Worm (Caenorhabditis elegans) whole organism, L3 larva: ENCODE results near the gene T15H9.5.
A peak's percentile ranks its signal among the peaks of the same experiment; 100 is the strongest.

ENCODE experiments used
- ama-1 ChIP-seq: fragments of 150-350 bp; optimal IDR thresholded peaks from 2 replicates; lab custom pipeline; 2018
- fos-1 ChIP-seq: fragments of 150-350 bp; optimal IDR thresholded peaks from 2 replicates; lab custom pipeline; 2014; ENCODE audit warnings: missing biosample characterization, missing genetic modification characterization
- mml-1 ChIP-seq: fragments of 150-350 bp; sonication (generic microtip); optimal IDR thresholded peaks from 3 replicates; lab custom pipeline; 2014; ENCODE audit warnings: missing biosample characterization, missing genetic modification characterization
- nhr-67 ChIP-seq: fragments of 150-350 bp; optimal IDR thresholded peaks from 2 replicates; lab custom pipeline; 2014; ENCODE audit warnings: missing biosample characterization, missing genetic modification characterization
- snpc-4 ChIP-seq: fragments of 150-350 bp; optimal IDR thresholded peaks from 2 replicates; lab custom pipeline; 2014; ENCODE audit warnings: missing biosample characterization, missing genetic modification characterization
- unc-62 ChIP-seq: fragments of 150-350 bp; sonication (generic microtip); optimal IDR thresholded peaks from 4 replicates; lab custom pipeline; 2014; ENCODE audit warnings: missing biosample characterization, missing genetic modification reagents, missing genetic modification characterization

DNA sequence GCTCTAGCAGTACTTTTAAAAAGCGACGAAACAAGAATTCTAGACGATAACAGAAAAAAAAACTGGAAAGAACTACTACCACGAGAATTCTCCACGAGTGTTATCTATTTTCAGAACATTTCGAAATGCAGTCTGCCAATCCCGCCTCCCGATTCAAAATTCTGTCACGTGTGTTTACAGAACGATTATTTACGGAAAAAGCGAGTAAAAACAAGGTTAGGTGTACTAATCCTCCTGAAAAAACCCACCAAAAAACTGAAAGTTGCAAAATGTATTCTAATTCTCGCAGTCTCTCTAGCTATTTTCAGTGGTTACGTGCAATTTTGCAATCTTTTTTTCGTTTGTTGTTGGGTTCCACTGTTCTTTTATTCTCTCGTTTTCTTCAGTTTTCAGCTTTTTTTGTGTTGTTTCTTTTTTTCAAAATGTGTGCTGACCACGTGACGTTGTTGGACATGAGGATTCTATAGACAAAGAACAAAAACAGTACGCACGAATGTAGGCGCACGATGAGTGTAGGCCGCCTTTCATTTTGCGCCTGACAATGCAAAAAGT is 4.7 kb downstream of the T15H9.5 start:
- no peak for TF ChIP-seq snpc-4 (tag; lab: Kevin White, UChicago)
- TF ChIP-seq unc-62, result no peak
- TF ChIP-seq ama-1 (lab: Kevin White, UChicago), result peak; percentile 17
- TF ChIP-seq nhr-67 (tag; lab: Kevin White, UChicago), result no peak
- no peak for TF ChIP-seq fos-1 (tag; lab: Kevin White, UChicago)
- TF ChIP-seq mml-1 (tag; lab: Kevin White, UChicago), result no peak
